Worm (Caenorhabditis elegans) whole organism, young adult: ENCODE results near the gene syx-4.

Source experiments
- C17E4.6 ChIP-seq: fragments of 200-800 bp; sonication (Bioruptor generic); IDR thresholded peaks from 2 replicates; pipeline ENCODE4 v1.3.6; 2022; ENCODE audit warnings: missing genetic modification reagents, missing genetic modification characterization, missing compliant biosample characterization
- F23B12.7 ChIP-seq: sonication (generic microtip); optimal IDR thresholded peaks from 2 replicates; lab custom pipeline; 2017; ENCODE audit warnings: missing genetic modification characterization, mild to moderate bottlenecking, missing compliant biosample characterization, antibody characterized with exemption, moderate library complexity; ENCODE audit not compliant: insufficient read depth
- F49E8.2 ChIP-seq: sonication (generic microtip); optimal IDR thresholded peaks from 3 replicates; lab custom pipeline; 2017; ENCODE audit warnings: missing genetic modification characterization, mild to moderate bottlenecking, missing compliant biosample characterization, antibody characterized with exemption, moderate library complexity; ENCODE audit not compliant: insufficient read depth
- ZK185.1 ChIP-seq: sonication (generic microtip); optimal IDR thresholded peaks from 2 replicates; lab custom pipeline; 2016; ENCODE audit warnings: mild to moderate bottlenecking, missing genetic modification characterization, missing compliant biosample characterization; ENCODE audit not compliant: poor library complexity, severe bottlenecking
- egl-44 ChIP-seq: fragments of 200-800 bp; sonication (Bioruptor generic); IDR thresholded peaks from 2 replicates; pipeline ENCODE4 v1.3.6; 2022; ENCODE audit warnings: missing genetic modification reagents, missing genetic modification characterization, missing compliant biosample characterization
- rpc-1 ChIP-seq, 2 experiments: fragments of 150-350 bp in 1 of 2; sonication (generic microtip) in 1 of 2; optimal IDR thresholded peaks; 2 replicates each; lab custom pipeline; 2014 to 2018; ENCODE audit warnings: missing biosample characterization in 1 of 2, missing genetic modification characterization in 1 of 2, missing genetic modification reagents in 1 of 2, missing genotype in 1 of 2
- snpc-1.1 ChIP-seq: sonication (generic microtip); optimal IDR thresholded peaks from 2 replicates; lab custom pipeline; 2017; ENCODE audit warnings: missing genetic modification characterization, mild to moderate bottlenecking, missing compliant biosample characterization, antibody characterized with exemption, moderate library complexity, missing genotype, missing genetic modification reagents; ENCODE audit not compliant: insufficient read depth
- ztf-22 ChIP-seq: fragments of 200-800 bp; sonication (Bioruptor generic); optimal IDR thresholded peaks from 2 replicates; lab custom pipeline; 2018; ENCODE audit warnings: mild to moderate bottlenecking, missing genetic modification characterization, moderate library complexity, missing compliant biosample characterization
- ztf-28 ChIP-seq: fragments of 200-800 bp; sonication (Bioruptor generic); IDR thresholded peaks from 2 replicates; pipeline ENCODE4 v1.3.6; 2022; ENCODE audit warnings: missing genetic modification reagents, missing genetic modification characterization, missing compliant biosample characterization

- TF ChIP-seq ZK185.1, result no peak
- no peak for TF ChIP-seq F49E8.2
- TF ChIP-seq ztf-28 (GFP tag; lab: Robert Waterston, UW), result no peak
- TF ChIP-seq rpc-1 (optimal IDR thresholded peaks at IDR 0.05; lab: Kevin White, UChicago), result no peak
- TF ChIP-seq rpc-1 (tag; optimal IDR thresholded peaks at IDR 0.05; lab: Kevin White, UChicago), result no peak
- TF ChIP-seq ztf-22, result no peak
- TF ChIP-seq C17E4.6 (GFP tag; lab: Robert Waterston, UW), result no peak
- TF ChIP-seq snpc-1.1 (tag; lab: Kevin White, UChicago), result no peak
- no peak for TF ChIP-seq egl-44 (GFP tag; lab: Robert Waterston, UW)
- no peak for TF ChIP-seq F23B12.7 (tag; lab: Kevin White, UChicago)
Observed at ce11 chrIV:8426537-8426936, 30.5 kb upstream of the syx-4 start, which contains the start of the genes T26A8.3 and tmem-231.
